Fruit fly (Drosophila melanogaster): ENCODE data around the gene CG3857.

CG3857 gene

dm6 chrX:1952898-1953297 lies 13.1 kb upstream of the CG3857 start (continued):
- TF ChIP-seq ab (GFP tag; optimal IDR thresholded peaks at IDR 0.05) (peak; percentile 18), unc-4 (GFP tag; IDR thresholded peaks at IDR 0.05; ENCODE audit: partially characterized antibody) (peak; percentile 28; the same call in 1 of the 2 replicates), CG8388 (GFP tag; optimal IDR thresholded peaks at IDR 0.05) (no peak), CG7372 (GFP tag; IDR thresholded peaks at IDR 0.05) (peak; percentile 32; the same call in 1 of the 2 replicates), Fer2 (tag; optimal IDR thresholded peaks at IDR 0.05) (no peak), sim (GFP tag; IDR thresholded peaks at IDR 0.05) (no peak), CG11456 (GFP tag; IDR thresholded peaks at IDR 0.05) (peak; percentile 98), row (GFP tag; IDR thresholded peaks at IDR 0.05) (peak; percentile 37; the same call in 2 of the 3 replicates), CG12155 (GFP tag; optimal IDR thresholded peaks at IDR 0.05) (peak; percentile 17), CG9437 (GFP tag; optimal IDR thresholded peaks at IDR 0.05) (no peak), NfI (GFP tag; optimal IDR thresholded peaks at IDR 0.05) (peak; percentile 49), Sry-β (GFP tag; optimal IDR thresholded peaks at IDR 0.05) (no peak), CG15479 (GFP tag; optimal IDR thresholded peaks at IDR 0.05) (no peak), odd (GFP tag; optimal IDR thresholded peaks at IDR 0.05) (no peak), Six4 (GFP tag; optimal IDR thresholded peaks at IDR 0.05) (no peak), Camta (GFP tag; optimal IDR thresholded peaks at IDR 0.05) (peak; percentile 64), ara (GFP tag; IDR thresholded peaks at IDR 0.05) (no peak), zen (tag; optimal IDR thresholded peaks at IDR 0.05) (peak; percentile 38), grau (tag; optimal IDR thresholded peaks at IDR 0.05) (peak; percentile 54), CG4617 (GFP tag; optimal IDR thresholded peaks at IDR 0.05; ENCODE audit: borderline replicate concordance) (peak; percentile 27), lbe (GFP tag; optimal IDR thresholded peaks at IDR 0.05) (no peak), sqz (GFP tag; optimal IDR thresholded peaks at IDR 0.05) (no peak), nerfin-1 (tag; optimal IDR thresholded peaks at IDR 0.05) (peak; percentile 38), CG18011 (GFP tag; optimal IDR thresholded peaks at IDR 0.05) (no peak), D19B (GFP tag; optimal IDR thresholded peaks at IDR 0.05) (no peak), bigmax (GFP tag; optimal IDR thresholded peaks at IDR 0.05) (no peak), sna (GFP tag; IDR thresholded peaks at IDR 0.05; ENCODE audit: partially characterized antibody) (peak; percentile 30; the same call in 1 of the 2 replicates), ATbp (GFP tag; optimal IDR thresholded peaks at IDR 0.05) (no peak), sd (tag; optimal IDR thresholded peaks at IDR 0.05) (peak; percentile 3), CoRest (tag; optimal IDR thresholded peaks at IDR 0.05) (peak; percentile 57), pum (GFP tag; optimal IDR thresholded peaks at IDR 0.05) (peak; percentile 89), cas (GFP tag; IDR thresholded peaks at IDR 0.05) (no peak), danr (GFP tag; IDR thresholded peaks at IDR 0.05) (peak; percentile 62; the same call in 1 of the 2 replicates), MBD-R2 (GFP tag; IDR thresholded peaks at IDR 0.05) (0 out of 2 replicates have a peak, but pooled peaks have one; percentile 28), Bdp1 (GFP tag; optimal IDR thresholded peaks at IDR 0.05) (peak; percentile 52), CG9797 (GFP tag; optimal IDR thresholded peaks at IDR 0.05) (peak; percentile 6), maf-S (GFP tag; optimal IDR thresholded peaks at IDR 0.05) (peak; percentile 64), CG10959 (GFP tag; IDR thresholded peaks at IDR 0.05) (peak; percentile 83), CG10654 (GFP tag; optimal IDR thresholded peaks at IDR 0.05) (peak; percentile 30), CG9932 (GFP tag; IDR thresholded peaks at IDR 0.05) (peak; percentile 93), CG9817 (tag; optimal IDR thresholded peaks at IDR 0.05) (peak; percentile 65), Mes4 (GFP tag; optimal IDR thresholded peaks at IDR 0.05) (peak; percentile 32), D19A (tag; optimal IDR thresholded peaks at IDR 0.05) (no peak), CG7987 (GFP tag; optimal IDR thresholded peaks at IDR 0.05) (peak; percentile 68), CG1024 (GFP tag; IDR thresholded peaks at IDR 0.05) (peak; percentile 47; the same call in 1 of the 2 replicates), sob (GFP tag; IDR thresholded peaks at IDR 0.05) (peak; percentile 82), gem (tag; optimal IDR thresholded peaks at IDR 0.05) (peak; percentile 42), Hmx (GFP tag; optimal IDR thresholded peaks at IDR 0.05) (no peak), CG11696 (GFP tag; IDR thresholded peaks at IDR 0.05) (no peak), Trl (optimal IDR thresholded peaks at IDR 0.05) (no peak), Trl (GFP tag; optimal IDR thresholded peaks at IDR 0.05) (peak; percentile 81)

All from whole organism, embryonic.